Fruit fly (Drosophila melanogaster) whole organism, larva: ENCODE results near the gene CG14105.

Experiments
- noc ChIP-seq: fragments of 200-800 bp; sonication (Bioruptor generic); optimal IDR thresholded peaks from 3 replicates; lab custom pipeline; 2019; ENCODE audit warnings: missing biosample characterization, mild to moderate bottlenecking, missing genetic modification characterization, moderate library complexity

The CG14105 gene

DNA sequence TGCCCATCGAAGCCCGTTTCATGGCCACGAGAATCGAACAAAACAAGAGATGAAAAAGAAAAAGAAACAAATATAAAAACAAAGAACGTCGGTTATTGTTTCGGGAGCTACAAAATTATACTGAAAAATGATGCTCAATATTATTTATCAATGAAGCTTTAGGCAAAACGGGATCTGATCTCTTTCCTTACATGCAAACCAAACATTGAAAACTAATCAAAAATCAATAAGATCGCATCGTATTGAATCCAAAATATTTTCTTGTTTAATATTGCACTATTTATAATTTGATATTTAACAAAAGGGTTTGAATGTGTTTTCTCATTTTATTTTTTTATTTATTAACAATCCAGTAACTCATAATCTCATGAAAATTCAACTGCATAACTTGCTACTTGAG is 902 bp downstream of the CG14105 start, which contains the start of gene CG14106:
TSS of gene CG14106 (minus strand) at position 101 of the 400 bp plus-strand sequence.
- TF ChIP-seq noc (tag; lab: Kevin White, UChicago), result no peak

DNA sequence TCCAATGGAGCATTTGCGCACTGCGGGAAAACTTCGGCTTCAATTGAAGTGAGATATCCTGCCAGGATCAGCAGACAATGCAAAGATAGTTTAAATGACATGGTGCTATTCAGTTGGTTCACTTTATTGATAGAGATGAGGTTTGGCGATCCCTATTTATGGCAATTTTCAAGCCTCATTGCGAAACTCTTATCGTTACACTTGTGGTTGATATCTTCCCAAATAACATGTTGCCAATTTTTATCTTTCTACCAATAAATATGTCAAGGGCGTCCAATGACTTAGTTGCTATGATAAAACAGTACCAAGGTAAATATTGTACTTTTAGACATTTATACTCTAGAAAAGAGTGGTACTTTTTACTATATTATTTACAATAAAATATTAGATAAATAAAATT is 2.4 kb downstream of the CG14105 start, which contains the start of gene CG33263:
TSS of gene CG33263 (minus strand) at position 101 of the 400 bp plus-strand sequence.
- TF ChIP-seq noc (tag; lab: Kevin White, UChicago), result no peak

DNA sequence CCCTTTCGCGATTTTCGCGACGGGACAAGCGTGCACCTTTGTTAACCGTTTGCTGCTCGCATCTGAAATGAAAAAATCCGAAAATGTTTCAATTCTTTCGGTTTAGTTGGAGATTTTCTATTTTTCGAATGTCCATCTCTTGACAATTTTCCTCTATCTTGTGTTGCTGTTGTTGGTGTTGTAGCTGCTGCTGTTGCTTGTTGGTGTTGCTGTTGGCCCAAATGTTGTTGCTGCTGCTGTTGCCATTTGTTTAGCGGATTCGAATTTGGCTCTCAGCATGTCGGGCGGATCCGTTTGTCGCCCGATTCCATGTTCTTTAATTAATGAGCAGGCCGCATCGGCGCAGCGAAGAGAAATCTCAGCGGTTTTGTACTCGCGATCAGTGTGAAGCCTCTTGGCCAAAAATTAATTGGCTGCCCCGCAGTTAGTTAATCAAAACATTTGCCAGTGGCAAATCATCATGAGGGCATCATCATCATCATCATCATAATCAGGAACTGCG is 4.1 kb downstream of the CG14105 start, which contains the start of gene CG32121:
TSS of gene CG32121 (minus strand) at position 51 of the 502 bp plus-strand sequence.
- no peak for TF ChIP-seq noc (tag; lab: Kevin White, UChicago)

DNA sequence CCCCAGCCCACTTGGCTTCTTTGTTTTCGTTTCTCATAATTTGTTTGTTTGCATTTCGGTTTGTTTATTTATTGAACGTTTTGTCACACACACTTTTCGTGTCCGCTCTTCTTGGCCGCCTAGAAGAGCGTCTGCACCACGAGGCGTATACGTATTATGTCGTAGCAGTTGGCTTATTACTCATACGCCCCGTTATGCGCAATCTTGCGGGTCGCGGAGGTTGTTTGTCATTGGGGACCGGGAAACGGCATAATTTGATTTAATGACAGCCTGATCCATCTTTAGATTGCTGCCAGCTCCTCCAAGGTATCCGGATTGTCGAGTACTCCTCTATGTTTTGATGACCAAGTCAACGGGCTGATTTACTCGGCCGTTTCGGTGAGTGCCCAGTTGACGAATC is 6.3 kb downstream of the CG14105 start:
- no peak for TF ChIP-seq noc (tag; lab: Kevin White, UChicago)

DNA sequence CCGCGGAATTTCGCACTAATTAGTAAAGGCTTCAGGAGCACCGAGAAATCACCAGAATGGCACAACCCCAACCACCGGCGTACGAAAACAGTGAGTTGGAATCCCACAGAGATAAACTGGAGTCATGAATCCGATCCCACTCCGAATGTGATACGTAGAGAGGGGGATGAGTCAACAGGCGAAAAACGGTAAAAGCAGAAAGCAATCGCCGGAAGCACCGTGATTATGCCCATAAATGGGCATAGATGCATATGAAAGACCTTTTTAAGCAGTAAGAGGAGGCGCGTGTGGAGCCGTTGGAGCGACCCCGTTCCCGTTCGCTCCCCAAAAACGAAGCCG is 13.6 kb downstream of the CG14105 start:
- TF ChIP-seq noc (tag; lab: Kevin White, UChicago), result no peak

DNA sequence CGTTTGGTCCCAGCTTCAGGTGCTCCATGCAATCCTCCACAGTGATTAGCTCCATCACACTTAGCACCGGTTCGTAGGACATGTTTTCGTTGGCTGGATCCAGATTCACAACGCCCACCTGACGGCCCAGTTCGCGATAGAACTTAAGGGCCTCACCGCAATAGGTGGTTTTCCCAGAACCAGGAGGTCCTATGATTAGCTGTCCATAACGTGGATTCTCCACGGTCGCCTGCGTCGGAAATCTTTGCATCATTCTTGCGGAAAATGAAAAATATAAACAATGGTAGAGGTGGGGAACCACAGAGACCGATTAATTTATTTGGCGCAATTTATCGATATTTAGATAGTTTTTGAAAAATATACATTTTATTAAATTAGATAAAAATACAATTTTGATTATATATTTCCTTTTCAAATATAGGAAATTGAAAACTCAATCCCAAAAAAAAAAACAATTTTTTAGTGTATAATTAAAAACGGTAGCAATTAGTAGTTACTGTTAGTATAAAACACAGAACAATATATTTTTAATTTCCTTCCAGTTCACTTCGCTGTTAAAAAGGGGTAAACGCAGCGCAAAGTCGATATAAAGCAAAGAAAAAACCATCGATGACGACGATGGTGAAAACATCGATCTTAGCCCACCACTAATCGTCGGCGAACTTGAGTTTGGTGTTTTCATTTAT is 14.1 kb downstream of the CG14105 start, which contains the start of the genes CG10222 and flr:
TSS of gene CG10222 (minus strand) at position 254 of the 686 bp plus-strand sequence.
TSS of gene flr (plus strand) at position 644 of the 686 bp plus-strand sequence.
- no peak for TF ChIP-seq noc (tag; lab: Kevin White, UChicago)

DNA sequence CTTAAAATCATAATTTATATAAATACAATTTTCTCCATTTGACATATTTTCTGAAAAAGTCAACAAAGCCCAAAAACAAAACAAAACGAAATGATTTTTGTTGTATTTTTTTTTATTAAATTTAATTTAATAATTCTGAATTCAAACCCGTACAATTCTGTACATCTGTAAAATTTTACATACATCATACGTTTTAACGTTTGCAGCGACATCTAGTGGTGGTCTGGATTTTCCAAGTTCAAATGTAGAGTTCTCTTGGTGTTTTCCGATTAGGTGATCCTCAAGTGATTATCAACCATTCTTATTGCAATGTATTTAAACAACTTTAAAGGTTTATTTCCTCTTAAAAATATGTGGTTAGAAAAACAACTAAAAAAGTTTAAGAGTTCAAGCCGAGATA is 15.5 kb downstream of the CG14105 start:
- TF ChIP-seq noc (tag; lab: Kevin White, UChicago), result no peak

DNA sequence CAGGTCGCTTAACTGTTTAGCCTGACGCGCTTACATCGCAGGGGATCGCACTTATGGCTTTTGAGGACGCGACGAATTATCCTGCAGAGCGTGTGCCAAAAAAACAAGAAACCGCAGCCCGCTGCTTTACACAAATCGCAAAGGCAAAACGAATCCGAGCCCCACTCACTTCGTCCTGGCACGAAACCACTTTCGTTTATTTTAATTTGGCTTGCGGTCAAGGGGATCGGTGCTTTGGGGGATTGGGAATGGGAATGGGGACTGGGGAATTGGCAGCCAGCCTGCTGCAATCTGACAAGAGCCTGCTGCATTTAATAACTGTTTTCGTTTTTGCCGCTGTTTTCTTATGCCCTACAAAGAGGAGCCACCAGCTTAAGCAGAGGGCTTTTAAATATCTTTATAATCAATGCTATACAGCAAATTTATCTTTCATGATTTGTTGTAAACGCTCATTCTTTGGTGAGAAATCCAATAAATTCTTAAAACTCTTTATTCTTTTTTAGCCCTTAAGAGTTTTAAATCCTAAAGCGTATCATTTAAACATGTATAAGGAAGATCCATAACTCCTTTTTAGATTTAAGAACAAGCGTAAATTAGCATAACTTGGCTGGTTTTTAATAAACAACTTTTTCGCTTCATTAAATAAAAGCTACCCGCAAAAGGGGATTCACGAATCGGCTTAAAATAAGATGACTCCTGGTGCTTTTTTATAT is 16.5 kb downstream of the CG14105 start:
- TF ChIP-seq noc (tag; lab: Kevin White, UChicago), result no peak

DNA sequence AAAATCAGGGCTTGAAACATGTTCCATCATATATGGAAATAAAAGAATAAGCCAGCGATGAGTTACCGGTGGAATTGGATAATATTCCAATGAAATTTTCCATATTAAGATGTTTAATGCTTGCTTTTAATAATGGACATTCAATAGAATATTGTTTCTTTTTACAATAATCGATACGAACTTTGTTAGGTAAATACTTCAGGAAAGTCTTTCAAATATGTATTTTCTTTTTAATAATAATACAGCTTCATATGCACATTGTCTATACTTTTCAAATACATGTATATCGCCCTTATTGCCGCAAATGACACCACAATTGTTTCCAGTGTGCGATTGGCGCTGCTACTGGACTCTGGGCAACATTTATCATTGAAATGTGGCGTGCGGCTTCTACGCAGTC is 19.6 kb downstream of the CG14105 start:
- TF ChIP-seq noc (tag; lab: Kevin White, UChicago), result no peak

DNA sequence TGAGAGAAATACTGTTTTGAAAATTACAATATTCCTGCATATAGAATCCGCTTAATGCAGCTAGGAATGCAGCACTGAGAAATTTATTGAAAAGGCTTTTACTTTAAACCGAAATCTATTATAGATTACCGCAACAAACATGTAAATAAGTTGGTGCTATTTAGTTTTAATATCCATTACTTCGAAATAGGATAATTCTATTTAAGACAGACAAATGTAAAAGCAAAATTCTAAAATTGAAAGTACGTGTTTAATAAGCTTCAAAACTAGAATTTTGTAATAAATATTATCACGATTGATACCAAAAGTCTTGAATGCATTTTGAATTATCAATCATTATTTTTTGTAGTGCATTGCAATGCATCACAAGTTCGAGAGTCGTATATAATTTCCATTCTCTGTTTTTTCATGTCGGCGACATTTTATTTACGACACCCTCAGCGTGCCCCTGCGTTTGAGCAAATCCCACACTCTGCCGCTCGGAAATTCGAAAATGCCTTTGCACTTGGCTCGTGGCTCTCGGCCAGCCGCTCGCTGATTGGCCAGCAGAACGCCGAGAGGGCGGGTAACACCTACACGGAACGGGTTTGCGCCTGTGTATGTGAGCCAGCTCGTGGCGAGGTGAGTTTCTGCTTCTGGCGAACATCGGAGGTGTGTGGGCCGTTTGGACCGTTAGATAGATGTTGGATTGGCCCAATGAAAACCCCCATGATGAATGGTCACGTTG is 23.2 kb downstream of the CG14105 start:
- TF ChIP-seq noc (tag; lab: Kevin White, UChicago), result no peak

DNA sequence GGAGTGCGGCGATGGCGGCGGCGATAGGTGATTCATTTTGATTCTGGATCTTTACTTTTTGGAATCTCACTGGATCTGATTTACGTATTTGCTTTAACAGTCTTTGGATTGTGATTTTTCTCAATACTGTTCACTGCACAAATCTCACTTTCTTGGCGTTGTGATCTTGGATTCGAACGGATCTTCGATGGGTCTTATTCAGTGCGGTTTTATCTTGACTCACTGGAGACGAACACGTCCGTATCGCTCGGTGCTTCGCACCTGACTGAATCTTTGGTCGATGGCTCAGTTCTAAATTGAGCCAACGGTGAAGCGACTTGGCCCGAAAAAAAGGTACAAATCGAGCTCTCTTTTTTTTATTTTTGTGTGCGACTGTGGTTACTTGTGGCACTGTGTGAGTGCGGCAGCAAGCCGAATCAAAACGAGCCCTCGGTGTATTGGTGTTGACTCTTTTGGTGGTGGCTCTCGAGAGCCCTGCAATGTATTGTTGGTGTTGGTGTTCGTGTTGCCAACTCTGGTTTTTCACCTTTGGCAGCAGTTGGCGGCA is 25.5 kb downstream of the CG14105 start, which contains the start of gene sens:
TSS of gene sens (minus strand) at position 254 of the 547 bp plus-strand sequence.
- TF ChIP-seq noc (tag; lab: Kevin White, UChicago), result no peak

DNA sequence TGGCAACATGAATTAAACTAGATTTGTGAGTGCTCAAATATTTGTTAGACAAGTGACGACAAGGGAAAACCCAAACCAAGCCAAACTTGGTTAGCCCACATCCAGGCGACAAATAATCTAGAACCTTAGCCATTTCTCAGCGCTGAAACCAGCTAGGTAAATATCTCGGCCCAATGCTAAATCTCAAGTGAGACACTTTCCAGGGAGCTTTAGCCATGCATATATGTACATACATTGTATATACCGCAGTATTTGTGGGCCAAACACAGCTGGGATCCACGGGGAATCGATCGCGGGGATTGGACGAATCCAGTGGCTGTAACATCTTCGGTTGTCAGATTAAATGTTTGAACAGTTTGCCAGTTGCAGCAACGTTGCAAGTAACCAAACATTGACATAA is 28.8 kb downstream of the CG14105 start:
- no peak for TF ChIP-seq noc (tag; lab: Kevin White, UChicago)

DNA sequence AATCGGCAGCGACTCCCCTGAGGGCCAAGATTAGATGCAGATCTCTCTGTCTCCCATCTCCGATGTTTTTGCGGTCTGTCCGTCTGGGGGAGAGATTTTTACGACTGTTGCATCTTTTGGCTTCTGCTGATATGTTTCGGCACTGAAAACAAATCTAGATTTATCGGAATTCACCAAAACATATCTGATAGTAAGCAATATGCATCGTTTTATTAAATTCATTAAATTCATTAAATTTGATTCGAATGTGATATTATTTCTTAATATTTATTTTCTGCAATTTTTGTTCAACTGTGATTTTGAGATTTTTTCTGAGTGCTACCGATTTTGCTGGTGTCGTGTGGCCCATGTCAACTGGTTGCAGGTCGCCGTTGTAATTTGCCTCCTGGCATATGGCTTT is 32.9 kb downstream of the CG14105 start:
- TF ChIP-seq noc (tag; lab: Kevin White, UChicago), result no peak

DNA sequence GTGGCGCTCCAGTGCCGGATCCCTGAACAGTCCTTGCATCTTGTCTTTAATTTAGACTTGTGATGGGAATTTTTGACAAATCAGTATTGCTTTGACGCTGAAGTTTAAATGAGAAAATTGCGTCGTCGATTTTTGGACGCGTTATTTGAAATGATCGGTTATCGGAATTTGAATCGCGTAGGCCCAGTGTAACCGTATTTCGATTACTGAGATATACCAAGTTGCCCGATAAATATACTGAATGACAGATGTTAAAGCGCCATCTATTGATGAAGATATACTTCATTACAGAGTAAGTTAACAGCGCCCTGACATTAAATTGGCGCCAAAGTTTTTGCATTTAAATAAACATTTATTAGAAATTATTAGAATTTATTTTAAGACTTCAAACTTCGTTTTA is 36.6 kb downstream of the CG14105 start, which contains the start of gene Poc1:
TSS of gene Poc1 (minus strand) at position 173 of the 400 bp plus-strand sequence.
- no peak for TF ChIP-seq noc (tag; lab: Kevin White, UChicago)

DNA sequence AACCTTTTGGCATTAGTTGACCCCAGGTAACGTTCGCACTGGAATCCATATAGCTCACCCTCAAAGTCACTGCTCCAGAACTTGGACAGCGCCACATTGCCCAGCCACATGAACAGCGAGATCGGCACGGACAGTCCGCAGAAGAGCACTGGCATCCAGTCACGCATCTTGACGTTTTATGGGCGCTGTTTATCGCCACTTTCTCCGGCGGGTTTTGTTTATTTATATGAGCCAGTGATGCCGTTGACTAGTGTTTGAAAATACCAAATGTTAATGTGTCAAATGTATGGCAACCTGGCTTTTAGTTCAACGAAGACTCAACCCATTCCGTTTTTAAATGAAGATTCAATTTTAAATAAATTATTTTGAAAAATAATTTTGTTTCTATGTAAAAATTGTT is 38.9 kb downstream of the CG14105 start, which contains the start of gene CG10171:
TSS of gene CG10171 (minus strand) at position 300 of the 400 bp plus-strand sequence.
- TF ChIP-seq noc (tag; lab: Kevin White, UChicago), result no peak
